Worm (Caenorhabditis elegans) whole organism, L3 larva: ENCODE data around the gene emc-2.

Experiments used
- ama-1 ChIP-seq: fragments of 150-350 bp; optimal IDR thresholded peaks from 2 replicates; lab custom pipeline; 2018
- egl-5 ChIP-seq: fragments of 150-350 bp; optimal IDR thresholded peaks from 2 replicates; lab custom pipeline; 2017; ENCODE audit warnings: missing biosample characterization, missing genetic modification reagents, missing genetic modification characterization, inconsistent platforms
- fos-1 ChIP-seq: fragments of 150-350 bp; optimal IDR thresholded peaks from 2 replicates; lab custom pipeline; 2014; ENCODE audit warnings: missing biosample characterization, missing genetic modification characterization
- lin-39 ChIP-seq: fragments of 150-350 bp; optimal IDR thresholded peaks from 2 replicates; lab custom pipeline; 2018; ENCODE audit warnings: missing biosample characterization, missing genetic modification reagents, missing genetic modification characterization
- nhr-237 ChIP-seq: fragments of 150-350 bp; optimal IDR thresholded peaks from 2 replicates; lab custom pipeline; 2014; ENCODE audit warnings: missing biosample characterization, missing genetic modification characterization
- nhr-67 ChIP-seq: fragments of 150-350 bp; optimal IDR thresholded peaks from 2 replicates; lab custom pipeline; 2014; ENCODE audit warnings: missing biosample characterization, missing genetic modification characterization
- skn-1 ChIP-seq: fragments of 150-350 bp; optimal IDR thresholded peaks from 2 replicates; lab custom pipeline; 2014; ENCODE audit warnings: missing biosample characterization, missing genetic modification characterization
- snpc-4 ChIP-seq: fragments of 150-350 bp; optimal IDR thresholded peaks from 2 replicates; lab custom pipeline; 2014; ENCODE audit warnings: missing biosample characterization, missing genetic modification characterization
- unc-39 ChIP-seq: sonication (generic microtip); optimal IDR thresholded peaks from 4 replicates; lab custom pipeline; 2017; ENCODE audit warnings: missing biosample characterization, missing genetic modification characterization

ce11 chrII:1284985-1285384, 21.0 kb downstream of the emc-2 start:
- TF ChIP-seq egl-5 (tag; lab: Kevin White, UChicago) (no peak), snpc-4 (tag; lab: Kevin White, UChicago) (no peak), fos-1 (no peak), nhr-67 (tag; lab: Kevin White, UChicago) (no peak), nhr-237 (tag; lab: Kevin White, UChicago) (no peak), ama-1 (lab: Kevin White, UChicago) (no peak), unc-39 (tag; lab: Kevin White, UChicago) (no peak), skn-1 (tag; lab: Kevin White, UChicago) (no peak), lin-39 (no peak)
